Worm (Caenorhabditis elegans): ENCODE measurements around the gene R02F2.1.

ce11 chrIII:5502915-5503575, 1.4 kb downstream of the R02F2.1 start:
- TF ChIP-seq hlh-13 (GFP tag; optimal IDR thresholded peaks at IDR 0.05) (no peak), zip-5 (tag; optimal IDR thresholded peaks at IDR 0.05) (no peak), ceh-34 (tag; optimal IDR thresholded peaks at IDR 0.05) (peak; percentile 57), nhr-11 (tag; optimal IDR thresholded peaks at IDR 0.05) (no peak), T23F11.4 (GFP tag; optimal IDR thresholded peaks at IDR 0.05) (no peak), ceh-24 (tag; optimal IDR thresholded peaks at IDR 0.05) (no peak)
